Worm (Caenorhabditis elegans) whole organism, early embryonic: ENCODE data around the gene dsc-4.

Experiments
- ama-1 ChIP-seq: fragments of 150-350 bp; optimal IDR thresholded peaks from 2 replicates; lab custom pipeline; 2014
- ceh-13 ChIP-seq: fragments of 200-800 bp; sonication (Bioruptor generic); optimal IDR thresholded peaks from 2 replicates; lab custom pipeline; 2018; ENCODE audit warnings: mild to moderate bottlenecking, missing genetic modification characterization, missing compliant biosample characterization
- ceh-36 ChIP-seq: sonication (generic microtip); optimal IDR thresholded peaks from 2 replicates; lab custom pipeline; 2016; ENCODE audit warnings: missing genetic modification characterization, inconsistent platforms, missing compliant biosample characterization
- flt-1 ChIP-seq: fragments of 200-800 bp; sonication (Bioruptor generic); IDR thresholded peaks from 2 replicates; pipeline ENCODE4 v1.3.6; 2022; ENCODE audit warnings: missing genetic modification characterization, missing compliant biosample characterization
- pes-1 ChIP-seq: fragments of 200-800 bp; sonication (Bioruptor generic); IDR thresholded peaks from 2 replicates; pipeline ENCODE4 v1.3.6; 2022; ENCODE audit warnings: missing genetic modification reagents, missing genetic modification characterization, missing compliant biosample characterization
- tra-4 ChIP-seq: sonication (generic microtip); optimal IDR thresholded peaks from 2 replicates; lab custom pipeline; 2017; ENCODE audit warnings: missing genetic modification characterization, missing compliant biosample characterization

- TF ChIP-seq pes-1 (no peak), ceh-36 (tag; lab: Kevin White, UChicago) (no peak), ceh-13 (no peak), flt-1 (no peak), ama-1 (lab: Kevin White, UChicago) (no peak), tra-4 (tag; lab: Kevin White, UChicago) (no peak)
Observed at ce11 chrIV:283347-283746, 37.0 kb downstream of the dsc-4 start, which contains the start of gene best-19.
